Worm (Caenorhabditis elegans): ENCODE results near the gene F44E7.4.

F44E7.4 gene

DNA sequence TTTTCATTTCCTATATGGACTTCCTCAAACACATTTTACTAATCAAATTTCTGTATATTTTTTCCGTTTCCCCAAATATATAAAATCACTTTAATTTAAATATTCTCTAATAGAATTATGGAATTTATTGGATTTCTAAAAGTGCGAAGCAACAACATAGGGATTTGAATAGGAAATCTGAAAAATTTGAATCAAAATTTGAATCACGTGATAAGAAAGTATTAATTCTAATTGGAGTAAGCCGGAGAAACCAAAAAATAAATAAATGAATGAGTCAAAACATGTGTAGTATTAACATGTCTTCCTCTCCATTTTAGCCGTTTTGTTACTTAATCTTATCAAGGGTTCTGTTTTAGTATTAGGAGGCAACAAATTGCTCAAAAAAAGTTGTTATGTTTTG is 35.5 kb downstream of the F44E7.4 start:
- TF ChIP-seq lim-6 (tag; optimal IDR thresholded peaks at IDR 0.05) (no peak), pha-2 (tag; optimal IDR thresholded peaks at IDR 0.05) (no peak), ceh-18 (tag; optimal IDR thresholded peaks at IDR 0.05) (no peak)

ce11 chrV:5739438-5739837 is 37.3 kb downstream of the F44E7.4 start:
- no peak for TF ChIP-seq ceh-19 (GFP tag; optimal IDR thresholded peaks at IDR 0.05)

- no peak for TF ChIP-seq pros-1 (tag; optimal IDR thresholded peaks at IDR 0.05)
- no peak for TF ChIP-seq syd-9 (tag; optimal IDR thresholded peaks at IDR 0.05)
- no peak for TF ChIP-seq ceh-6 (GFP tag; optimal IDR thresholded peaks at IDR 0.05)
- no peak for TF ChIP-seq fkh-10 (GFP tag; optimal IDR thresholded peaks at IDR 0.05)
- TF ChIP-seq ceh-31 (tag; optimal IDR thresholded peaks at IDR 0.05) = no peak
- no peak for TF ChIP-seq npax-4 (tag; optimal IDR thresholded peaks at IDR 0.05)
- TF ChIP-seq unc-55 (GFP tag; optimal IDR thresholded peaks at IDR 0.05) = no peak
- TF ChIP-seq sox-2 (GFP tag; IDR thresholded peaks at IDR 0.05) = no peak
Measured at ce11 chrV:5736068-5736467, 40.7 kb downstream of the F44E7.4 start, which contains the start of gene K09H11.6. Gene K09H11.6, minus strand, starts transcription at chrV:5736168.

DNA sequence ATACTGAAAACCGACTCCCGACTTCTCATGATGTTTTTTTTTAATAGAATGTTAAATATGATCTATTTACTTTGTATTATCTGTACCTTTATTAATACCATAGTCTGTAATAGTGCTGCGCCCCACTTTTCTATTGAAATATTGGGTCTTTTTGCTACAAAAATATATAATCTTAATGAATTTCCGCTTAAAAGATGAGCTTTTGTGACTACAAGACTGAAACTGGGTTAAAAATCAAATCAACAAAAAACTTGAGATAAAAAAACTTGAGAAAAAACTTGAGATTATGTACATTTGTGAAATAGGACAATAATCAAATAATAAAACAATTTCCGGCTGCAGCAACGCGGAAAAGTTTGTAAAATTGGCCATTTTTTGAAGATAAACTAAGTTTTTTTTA is 46.0 kb downstream of the F44E7.4 start, which contains the start of gene K09H11.15:
Gene K09H11.15, minus strand, starts transcription at position 101 of the 400 bp plus-strand sequence.
- TF ChIP-seq unc-3 (GFP tag; conservative IDR thresholded peaks at IDR 0.05) (no peak), unc-3 (tag; optimal IDR thresholded peaks at IDR 0.05) (no peak), ets-4 (tag; optimal IDR thresholded peaks at IDR 0.05) (no peak), unc-86 (tag; optimal IDR thresholded peaks at IDR 0.05) (no peak), ceh-18 (tag; optimal IDR thresholded peaks at IDR 0.05) (no peak), fkh-6 (tag; optimal IDR thresholded peaks at IDR 0.05) (no peak), hlh-30 (tag; optimal IDR thresholded peaks at IDR 0.05; ENCODE audit: insufficient read depth) (no peak), ceh-45 (GFP tag; IDR thresholded peaks at IDR 0.05) (no peak), sox-4 (tag; optimal IDR thresholded peaks at IDR 0.05) (no peak), ceh-2 (tag; optimal IDR thresholded peaks at IDR 0.05) (no peak), pros-1 (tag; optimal IDR thresholded peaks at IDR 0.05) (no peak)

DNA sequence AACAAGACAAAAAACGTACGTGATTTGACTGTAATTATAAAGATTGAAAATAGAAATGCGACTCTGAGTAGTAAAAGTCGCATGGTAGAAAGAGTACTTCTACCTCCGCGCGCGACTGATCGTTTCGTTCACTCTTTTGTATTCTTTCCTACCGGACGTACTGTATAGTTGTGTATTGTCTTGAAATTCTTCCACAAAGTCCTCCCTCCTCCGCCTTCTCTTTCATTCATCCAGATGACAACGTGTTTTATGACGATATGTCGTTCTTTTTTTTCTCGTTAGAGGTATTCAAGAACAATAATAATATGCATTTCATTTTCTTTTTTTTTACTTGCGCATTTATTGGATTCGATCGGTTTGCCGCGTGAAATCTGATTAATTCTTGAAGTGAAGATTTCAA is 50.3 kb downstream of the F44E7.4 start, which contains the start of gene K09H11.4:
Gene K09H11.4, minus strand, starts transcription at position 101 of the 400 bp plus-strand sequence.
- TF ChIP-seq sox-2 (GFP tag; IDR thresholded peaks at IDR 0.05) (no peak), dve-1 (tag; optimal IDR thresholded peaks at IDR 0.05) (no peak), unc-3 (GFP tag; conservative IDR thresholded peaks at IDR 0.05) (no peak), unc-3 (tag; optimal IDR thresholded peaks at IDR 0.05) (no peak), lim-6 (tag; optimal IDR thresholded peaks at IDR 0.05) (no peak), fax-1 (tag; optimal IDR thresholded peaks at IDR 0.05) (no peak), elt-4 (tag; optimal IDR thresholded peaks at IDR 0.05) (no peak), ceh-19 (GFP tag; optimal IDR thresholded peaks at IDR 0.05) (no peak), sox-4 (tag; optimal IDR thresholded peaks at IDR 0.05) (no peak), ttx-3 (tag; optimal IDR thresholded peaks at IDR 0.05) (no peak), pat-9 (tag; optimal IDR thresholded peaks at IDR 0.05) (no peak), mec-3 (tag; optimal IDR thresholded peaks at IDR 0.05; ENCODE audit: borderline replicate concordance) (no peak), K09A11.1 (tag; optimal IDR thresholded peaks at IDR 0.05; ENCODE audit: insufficient read depth) (no peak), ceh-24 (tag; optimal IDR thresholded peaks at IDR 0.05) (no peak), fkh-6 (tag; optimal IDR thresholded peaks at IDR 0.05) (no peak), sdc-2 (tag; optimal IDR thresholded peaks at IDR 0.05) (no peak), pha-4 (tag; optimal IDR thresholded peaks at IDR 0.05) (no peak), ceh-6 (GFP tag; optimal IDR thresholded peaks at IDR 0.05) (no peak)

ce11 chrV:5724395-5724794 is 52.4 kb downstream of the F44E7.4 start:
- TF ChIP-seq fkh-6 (tag; optimal IDR thresholded peaks at IDR 0.05) = no peak
- no peak for TF ChIP-seq ceh-18 (tag; optimal IDR thresholded peaks at IDR 0.05)
- no peak for TF ChIP-seq ahr-1 (tag; optimal IDR thresholded peaks at IDR 0.05)
- TF ChIP-seq nfya-1 (tag; optimal IDR thresholded peaks at IDR 0.05) = no peak
- TF ChIP-seq fkh-10 (GFP tag; optimal IDR thresholded peaks at IDR 0.05) = no peak

Data from whole organism, late embryonic.